Fruit fly (Drosophila melanogaster): Measurements from ENCODE around the gene CG42544.

The CG42544 gene

dm6 chr3R:7326200-7326599 is 21.8 kb downstream of the CG42544 start:
- no peak for TF ChIP-seq CG9817 (tag; optimal IDR thresholded peaks at IDR 0.05)
- TF ChIP-seq nerfin-2 (GFP tag; IDR thresholded peaks at IDR 0.05; ENCODE audit: partially characterized antibody): no peak
- no peak for TF ChIP-seq NfI (GFP tag; optimal IDR thresholded peaks at IDR 0.05)
- TF ChIP-seq Drgx (GFP tag; IDR thresholded peaks at IDR 0.05): no peak
- TF ChIP-seq crc (GFP tag; optimal IDR thresholded peaks at IDR 0.05): no peak
- no peak for TF ChIP-seq CG10654 (GFP tag; optimal IDR thresholded peaks at IDR 0.05)
- TF ChIP-seq CG16813 (GFP tag; IDR thresholded peaks at IDR 0.05; ENCODE audit: partially characterized antibody): no peak
- TF ChIP-seq ewg (GFP tag; optimal IDR thresholded peaks at IDR 0.05): no peak

DNA sequence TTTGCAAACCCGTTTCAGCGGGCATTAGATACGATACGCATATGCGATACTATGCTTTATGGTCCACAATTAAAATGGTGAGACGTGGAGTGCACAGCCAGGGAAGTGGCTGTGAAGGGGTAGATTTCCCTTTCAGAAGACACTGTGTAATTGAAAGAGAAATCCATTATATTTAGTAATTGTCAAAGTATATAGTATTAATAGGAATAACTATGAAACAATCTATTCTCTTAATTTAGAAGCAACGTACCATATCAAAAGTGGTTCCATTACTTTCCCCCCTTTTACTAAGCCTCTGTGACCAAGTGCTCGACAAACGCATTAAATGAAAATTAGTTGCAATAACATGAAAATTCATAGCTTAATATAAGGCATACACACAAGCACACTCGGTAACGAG is 26.3 kb downstream of the CG42544 start:
- TF ChIP-seq sens (GFP tag) (peak; percentile 5), Drgx (GFP tag; IDR thresholded peaks at IDR 0.05) (peak; percentile 60), Dip3 (GFP tag; optimal IDR thresholded peaks at IDR 0.05) (no peak)

dm6 chr3R:7334613-7335012 is 30.2 kb downstream of the CG42544 start:
- TF ChIP-seq prd (optimal IDR thresholded peaks at IDR 0.05) (no peak), prd (GFP tag; IDR thresholded peaks at IDR 0.05) (0 out of 3 replicates have a peak, but pooled peaks have one; percentile 18), gce (GFP tag; IDR thresholded peaks at IDR 0.05) (no peak), NfI (GFP tag; optimal IDR thresholded peaks at IDR 0.05) (peak; percentile 9), dysf (GFP tag; IDR thresholded peaks at IDR 0.05) (peak; percentile 51; the same call in 1 of the 3 replicates), pum (GFP tag; optimal IDR thresholded peaks at IDR 0.05) (no peak), Ptx1 (GFP tag; IDR thresholded peaks at IDR 0.05) (peak; percentile 47), CG7839 (tag; optimal IDR thresholded peaks at IDR 0.05) (peak; percentile 46), caup (GFP tag; optimal IDR thresholded peaks at IDR 0.05; ENCODE audit: severe bottlenecking) (peak; percentile 27), CG10366 (GFP tag; IDR thresholded peaks at IDR 0.05) (0 out of 2 replicates have a peak, but pooled peaks have one; percentile 20), CG15514 (GFP tag; optimal IDR thresholded peaks at IDR 0.05) (peak; percentile 38), CoRest (tag; optimal IDR thresholded peaks at IDR 0.05) (peak; percentile 10), bsh (GFP tag; optimal IDR thresholded peaks at IDR 0.05) (peak in 1 of 2 experiments; percentile 38), Hey (tag; optimal IDR thresholded peaks at IDR 0.05) (no peak), CG10209 (GFP tag; optimal IDR thresholded peaks at IDR 0.05) (peak; percentile 12), CG2199 (GFP tag; IDR thresholded peaks at IDR 0.05) (no peak), slbo (GFP tag; IDR thresholded peaks at IDR 0.05) (peak; percentile 39; the same call in 1 of the 2 replicates), CG14441 (GFP tag; IDR thresholded peaks at IDR 0.05) (0 out of 2 replicates have a peak, but pooled peaks have one; percentile 24), dmrt99B (tag; optimal IDR thresholded peaks at IDR 0.05) (peak; percentile 55), CG17186 (GFP tag; optimal IDR thresholded peaks at IDR 0.05) (no peak), unc-4 (GFP tag; IDR thresholded peaks at IDR 0.05; ENCODE audit: partially characterized antibody) (no peak), scrt (GFP tag; optimal IDR thresholded peaks at IDR 0.05) (peak; percentile 2), fd3F (GFP tag; optimal IDR thresholded peaks at IDR 0.05) (peak; percentile 34), sob (GFP tag; IDR thresholded peaks at IDR 0.05) (no peak; the same call in 1 of the 2 replicates), Fer3 (tag; optimal IDR thresholded peaks at IDR 0.05) (peak; percentile 44), nmo (GFP tag; optimal IDR thresholded peaks at IDR 0.05) (peak; percentile 4), ems (GFP tag; optimal IDR thresholded peaks at IDR 0.05) (no peak), disco-r (GFP tag; optimal IDR thresholded peaks at IDR 0.05) (no peak), z (GFP tag; IDR thresholded peaks at IDR 0.05) (0 out of 3 replicates have a peak, but pooled peaks have one; percentile 28), phol (tag; optimal IDR thresholded peaks at IDR 0.05) (peak; percentile 4), lab (GFP tag; optimal IDR thresholded peaks at IDR 0.05) (peak; percentile 66), CG31441 (GFP tag; IDR thresholded peaks at IDR 0.05) (peak; percentile 46; the same call in 1 of the 2 replicates), ci (GFP tag; IDR thresholded peaks at IDR 0.05) (0 out of 3 replicates have a peak, but pooled peaks have one; percentile 29), pan (optimal IDR thresholded peaks at IDR 0.05) (no peak), pan (GFP tag; optimal IDR thresholded peaks at IDR 0.05 in 1 of 2, IDR thresholded peaks at IDR 0.05 in 1 of 2) (peak in 1 of 2 experiments; percentile 56), Blimp-1 (GFP tag; optimal IDR thresholded peaks at IDR 0.05) (peak; percentile 31), CG4360 (GFP tag; IDR thresholded peaks at IDR 0.05) (no peak)
